Fruit fly (Drosophila melanogaster) whole organism, embryonic: ENCODE results near the gene CG7781.

Experiments
- Atf3 ChIP-seq: fragments of 200-800 bp; sonication (Bioruptor generic); optimal IDR thresholded peaks from 3 replicates; lab custom pipeline; 2016; ENCODE audit warnings: missing biosample characterization, missing genetic modification characterization
- Bdp1 ChIP-seq: fragments of 200-800 bp; sonication (Bioruptor generic); optimal IDR thresholded peaks from 3 replicates; lab custom pipeline; 2016; ENCODE audit warnings: missing biosample characterization, missing genetic modification characterization
- Blimp-1 ChIP-seq: fragments of 200-800 bp; sonication (Bioruptor generic); optimal IDR thresholded peaks from 3 replicates; lab custom pipeline; 2018; ENCODE audit warnings: missing biosample characterization, missing genetic modification characterization, mild to moderate bottlenecking, moderate library complexity, missing genetic modification reagents
- Bteb2 ChIP-seq: fragments of 200-800 bp; sonication (Bioruptor generic); optimal IDR thresholded peaks from 2 replicates; lab custom pipeline; 2016; ENCODE audit warnings: missing biosample characterization, missing genetic modification characterization
- CG10565 ChIP-seq: fragments of 200-800 bp; sonication (Bioruptor generic); optimal IDR thresholded peaks from 3 replicates; lab custom pipeline; 2016; ENCODE audit warnings: missing biosample characterization, mild to moderate bottlenecking, missing genetic modification characterization
- CG11456 ChIP-seq: fragments of 200-800 bp; sonication (Bioruptor generic); IDR thresholded peaks from 3 replicates; pipeline ENCODE4 v1.3.6; 2022; ENCODE audit warnings: missing biosample characterization, missing genetic modification characterization
- CG11504 ChIP-seq: fragments of 200-800 bp; sonication (Bioruptor generic); optimal IDR thresholded peaks from 3 replicates; lab custom pipeline; 2019; ENCODE audit warnings: missing biosample characterization, mild to moderate bottlenecking, missing genetic modification characterization, moderate library complexity
- CG12104 ChIP-seq: fragments of 200-800 bp; sonication (Bioruptor generic); optimal IDR thresholded peaks from 3 replicates; lab custom pipeline; 2016; ENCODE audit warnings: missing biosample characterization, missing genetic modification characterization
- CG12155 ChIP-seq: fragments of 200-800 bp; sonication (Bioruptor generic); optimal IDR thresholded peaks from 3 replicates; lab custom pipeline; 2016; ENCODE audit warnings: missing biosample characterization, missing genetic modification characterization
- CG14710 ChIP-seq: fragments of 200-800 bp; sonication (Bioruptor generic); optimal IDR thresholded peaks from 3 replicates; lab custom pipeline; 2019; ENCODE audit warnings: missing biosample characterization, mild to moderate bottlenecking, missing genetic modification characterization, moderate library complexity
- CG15073 ChIP-seq: fragments of 200-800 bp; sonication (Bioruptor generic); optimal IDR thresholded peaks from 2 replicates; lab custom pipeline; 2016; ENCODE audit warnings: missing biosample characterization, missing genetic modification characterization
- CG15696 ChIP-seq: fragments of 200-800 bp; sonication (Bioruptor generic); optimal IDR thresholded peaks from 2 replicates; lab custom pipeline; 2019; ENCODE audit warnings: missing biosample characterization, mild to moderate bottlenecking, missing genetic modification characterization, moderate library complexity
- CG17186 ChIP-seq: fragments of 200-800 bp; sonication (Bioruptor generic); optimal IDR thresholded peaks from 3 replicates; lab custom pipeline; 2017; ENCODE audit warnings: missing biosample characterization, missing genetic modification reagents, missing genetic modification characterization
- CG18599 ChIP-seq: fragments of 200-800 bp; sonication (Bioruptor generic); optimal IDR thresholded peaks from 3 replicates; lab custom pipeline; 2017; ENCODE audit warnings: missing biosample characterization, missing genetic modification characterization, mild to moderate bottlenecking, moderate library complexity, missing genetic modification reagents
- CG2116 ChIP-seq: fragments of 200-800 bp; sonication (Bioruptor generic); optimal IDR thresholded peaks from 3 replicates; lab custom pipeline; 2018; ENCODE audit warnings: missing biosample characterization, mild to moderate bottlenecking, missing genetic modification characterization
- CG31388 ChIP-seq: fragments of 200-800 bp; sonication (Bioruptor generic); optimal IDR thresholded peaks from 2 replicates; lab custom pipeline; 2016; ENCODE audit warnings: missing biosample characterization, missing genetic modification characterization
- CG3163 ChIP-seq: fragments of 200-800 bp; sonication (Bioruptor generic); optimal IDR thresholded peaks from 3 replicates; lab custom pipeline; 2016; ENCODE audit warnings: missing biosample characterization, missing genetic modification characterization
- CG43689 ChIP-seq: fragments of 200-800 bp; sonication (Bioruptor generic); IDR thresholded peaks from 2 replicates; pipeline ENCODE4 v1.3.6; 2022; ENCODE audit warnings: missing biosample characterization, missing genetic modification characterization
- CG4730 ChIP-seq: fragments of 200-800 bp; sonication (Bioruptor generic); IDR thresholded peaks from 2 replicates; pipeline ENCODE4 v1.3.6; 2022; ENCODE audit warnings: missing biosample characterization, missing genetic modification characterization
- CG6654 ChIP-seq: fragments of 200-800 bp; sonication (Bioruptor generic); optimal IDR thresholded peaks from 2 replicates; lab custom pipeline; 2017; ENCODE audit warnings: missing biosample characterization, mild to moderate bottlenecking, missing genetic modification characterization
- CG6791 ChIP-seq: fragments of 200-800 bp; sonication (Bioruptor generic); IDR thresholded peaks from 3 replicates; pipeline ENCODE4 v1.3.6; 2022; ENCODE audit warnings: missing biosample characterization, missing genetic modification characterization; ENCODE audit not compliant: partially characterized antibody
- CG7928 ChIP-seq: fragments of 200-800 bp; sonication (Bioruptor generic); optimal IDR thresholded peaks from 2 replicates; lab custom pipeline; 2017; ENCODE audit warnings: missing biosample characterization, mild to moderate bottlenecking, missing genetic modification characterization
- CG9876 ChIP-seq: fragments of 200-800 bp; sonication (Bioruptor generic); optimal IDR thresholded peaks from 2 replicates; lab custom pipeline; 2016; ENCODE audit warnings: missing biosample characterization, missing genetic modification characterization
- E2f2 ChIP-seq: fragments of 200-800 bp; sonication (Bioruptor generic); IDR thresholded peaks from 2 replicates; pipeline ENCODE4 v1.3.6; 2022; ENCODE audit warnings: missing biosample characterization, missing genetic modification characterization
- Fer3 ChIP-seq: fragments of 200-800 bp; sonication (Bioruptor generic); optimal IDR thresholded peaks from 2 replicates; lab custom pipeline; 2018; ENCODE audit warnings: missing biosample characterization, mild to moderate bottlenecking, missing genetic modification characterization, moderate library complexity
- Lpt ChIP-seq: fragments of >200 bp; optimal IDR thresholded peaks from 2 replicates; lab custom pipeline; 2018; ENCODE audit warnings: missing biosample characterization, missing genetic modification characterization
- Meics ChIP-seq: fragments of 200-800 bp; sonication (Bioruptor generic); optimal IDR thresholded peaks from 2 replicates; lab custom pipeline; 2017; ENCODE audit warnings: missing biosample characterization, mild to moderate bottlenecking, missing genetic modification characterization
- Myb ChIP-seq: fragments of 200-800 bp; sonication (Bioruptor generic); optimal IDR thresholded peaks from 2 replicates; lab custom pipeline; 2016; ENCODE audit warnings: missing biosample characterization, missing genetic modification characterization
- Pdp1 ChIP-seq, 2 experiments: fragments of 200-800 bp; sonication (Bioruptor generic); optimal IDR thresholded peaks; 3 replicates each; lab custom pipeline; 2016; ENCODE audit warnings: missing biosample characterization in 2 of 2, missing genetic modification characterization in 2 of 2, mild to moderate bottlenecking in 1 of 2, moderate library complexity in 1 of 2
- Rfx ChIP-seq: fragments of 200-800 bp; sonication (Bioruptor generic); IDR thresholded peaks from 2 replicates; pipeline ENCODE4 v1.3.6; 2022; ENCODE audit warnings: missing biosample characterization, missing genetic modification characterization
- Rx ChIP-seq: fragments of 200-800 bp; sonication (Bioruptor generic); IDR thresholded peaks from 2 replicates; pipeline ENCODE4 v1.3.6; 2022; ENCODE audit warnings: missing biosample characterization, missing genetic modification characterization
- Side ChIP-seq: fragments of 200-800 bp; sonication (Bioruptor generic); optimal IDR thresholded peaks from 2 replicates; lab custom pipeline; 2016; ENCODE audit warnings: missing biosample characterization, missing genetic modification characterization
- Sin3A ChIP-seq: fragments of >200 bp; optimal IDR thresholded peaks from 2 replicates; lab custom pipeline; 2018
- Xbp1 ChIP-seq: fragments of 200-800 bp; sonication (Bioruptor generic); optimal IDR thresholded peaks from 3 replicates; lab custom pipeline; 2016; ENCODE audit warnings: missing biosample characterization, mild to moderate bottlenecking, missing genetic modification characterization
- br ChIP-seq: fragments of >200 bp; optimal IDR thresholded peaks from 2 replicates; lab custom pipeline; 2017
- bsh ChIP-seq, 2 experiments: fragments of 200-800 bp; sonication (Bioruptor generic); optimal IDR thresholded peaks; 2 replicates each; lab custom pipeline; 2017 to 2018; ENCODE audit warnings: mild to moderate bottlenecking in 2 of 2, missing biosample characterization in 2 of 2, missing genetic modification characterization in 2 of 2, moderate library complexity in 1 of 2
- chinmo ChIP-seq: fragments of 200-800 bp; sonication (Bioruptor generic); IDR thresholded peaks from 4 replicates; pipeline ENCODE4 v1.3.6; 2022; ENCODE audit warnings: missing biosample characterization, missing genetic modification characterization; ENCODE audit not compliant: partially characterized antibody
- dati ChIP-seq: fragments of 200-800 bp; sonication (Bioruptor generic); IDR thresholded peaks from 2 replicates; pipeline ENCODE4 v1.3.6; 2022; ENCODE audit warnings: missing biosample characterization, missing genetic modification characterization
- dimm ChIP-seq: fragments of 200-800 bp; sonication (Bioruptor generic); IDR thresholded peaks from 2 replicates; pipeline ENCODE4 v1.3.6; 2022; ENCODE audit warnings: missing biosample characterization, missing genetic modification characterization
- fd64A ChIP-seq: fragments of 200-800 bp; sonication (Bioruptor generic); optimal IDR thresholded peaks from 3 replicates; lab custom pipeline; 2018; ENCODE audit warnings: missing biosample characterization, mild to moderate bottlenecking, missing genetic modification characterization
- gce ChIP-seq: fragments of 200-800 bp; sonication (Bioruptor generic); IDR thresholded peaks from 3 replicates; pipeline ENCODE4 v1.3.6; 2022; ENCODE audit warnings: missing biosample characterization, missing genetic modification characterization
- gro ChIP-seq: fragments of 200-800 bp; sonication (Bioruptor generic); optimal IDR thresholded peaks from 2 replicates; lab custom pipeline; 2016; ENCODE audit warnings: missing biosample characterization, missing genetic modification characterization
- lbe ChIP-seq: fragments of 200-800 bp; sonication (Bioruptor generic); optimal IDR thresholded peaks from 2 replicates; lab custom pipeline; 2016; ENCODE audit warnings: missing biosample characterization, mild to moderate bottlenecking, missing genetic modification characterization
- lilli ChIP-seq: fragments of 200-800 bp; sonication (Bioruptor generic); optimal IDR thresholded peaks from 3 replicates; lab custom pipeline; 2016; ENCODE audit warnings: missing biosample characterization, missing genetic modification characterization
- psq ChIP-seq: fragments of 200-800 bp; sonication (Bioruptor generic); optimal IDR thresholded peaks from 2 replicates; lab custom pipeline; 2017; ENCODE audit warnings: missing biosample characterization, missing genetic modification characterization
- ranshi ChIP-seq: fragments of 200-800 bp; sonication (Bioruptor generic); IDR thresholded peaks from 2 replicates; pipeline ENCODE4 v1.3.6; 2022; ENCODE audit warnings: missing biosample characterization, missing genetic modification characterization
- tup ChIP-seq: fragments of 200-800 bp; sonication (Bioruptor generic); optimal IDR thresholded peaks from 2 replicates; lab custom pipeline; 2016; ENCODE audit warnings: missing biosample characterization, mild to moderate bottlenecking, missing genetic modification characterization, moderate library complexity
- tx ChIP-seq: fragments of 200-800 bp; sonication (Bioruptor generic); optimal IDR thresholded peaks from 2 replicates; lab custom pipeline; 2016; ENCODE audit warnings: missing biosample characterization, missing genetic modification characterization
- unpg ChIP-seq: fragments of 200-800 bp; sonication (Bioruptor generic); optimal IDR thresholded peaks from 3 replicates; lab custom pipeline; 2018; ENCODE audit warnings: missing biosample characterization, mild to moderate bottlenecking, missing genetic modification characterization, moderate library complexity

Gene CG7781

dm6 chr2L:8370364-8371326 is 45.4 kb upstream of the CG7781 start, which contains the start of gene CG17292 (continued):
- TF ChIP-seq CG6654 (GFP tag; lab: Kevin White, UChicago) (no peak), Sin3A (no peak), lilli (GFP tag; lab: Kevin White, UChicago) (peak; percentile 47), CG11456 (peak; percentile 75; the same call in 2 of the 3 replicates), CG7928 (peak; percentile 28), Bteb2 (GFP tag; lab: Kevin White, UChicago) (no peak), Lpt (GFP tag; lab: Kevin White, UChicago) (no peak), CG9876 (GFP tag; lab: Kevin White, UChicago) (no peak), gce (GFP tag; lab: Robert Waterston, UW) (peak; percentile 75; the same call in 1 of the 3 replicates), Xbp1 (GFP tag; lab: Kevin White, UChicago) (peak; percentile 12), br (no peak), CG11504 (tag; lab: Kevin White, UChicago) (peak; percentile 25), CG12155 (GFP tag; lab: Kevin White, UChicago) (peak; percentile 99), psq (no peak), CG17186 (GFP tag; lab: Kevin White, UChicago) (peak; percentile 11), CG2116 (GFP tag; lab: Kevin White, UChicago) (peak; percentile 58), gro (GFP tag; lab: Kevin White, UChicago) (peak; percentile 71), Rx (peak; percentile 35; the same call in 1 of the 2 replicates), CG31388 (no peak), CG4730 (GFP tag; lab: Robert Waterston, UW) (no peak), Bdp1 (GFP tag; lab: Kevin White, UChicago) (no peak), dati (GFP tag; lab: Robert Waterston, UW) (0 out of 2 replicates have a peak, but pooled peaks have one; percentile 9), CG12104 (GFP tag; lab: Kevin White, UChicago) (no peak), Myb (GFP tag; lab: Kevin White, UChicago) (peak; percentile 46), Side (GFP tag; lab: Kevin White, UChicago) (peak; percentile 43), Fer3 (tag; lab: Kevin White, UChicago) (peak; percentile 30), CG14710 (tag; lab: Kevin White, UChicago) (peak; percentile 14), Pdp1 (GFP tag; optimal IDR thresholded peaks at IDR 0.05; lab: Kevin White, UChicago) (peak in 1 of 2 experiments; percentile 56), dimm (no peak), CG15073 (GFP tag; lab: Kevin White, UChicago) (no peak), CG15696 (no peak), fd64A (no peak), E2f2 (peak; percentile 66), unpg (peak; percentile 38), CG10565 (GFP tag; lab: Kevin White, UChicago) (no peak), Atf3 (no peak), CG18599 (GFP tag; lab: Kevin White, UChicago) (peak; percentile 56), Meics (GFP tag; lab: Kevin White, UChicago) (peak; percentile 67), CG6791 (GFP tag; lab: Robert Waterston, UW) (peak; percentile 90), lbe (no peak), CG43689 (GFP tag; lab: Robert Waterston, UW) (no peak), chinmo (peak; percentile 93), Rfx (GFP tag; lab: Robert Waterston, UW) (peak; percentile 82), tx (GFP tag; lab: Kevin White, UChicago) (no peak), ranshi (GFP tag; lab: Robert Waterston, UW) (peak; percentile 58; the same call in 1 of the 2 replicates), CG3163 (peak; percentile 15), bsh (GFP tag; optimal IDR thresholded peaks at IDR 0.05; lab: Kevin White, UChicago) (peak in 1 of 2 experiments; percentile 23), tup (GFP tag; lab: Kevin White, UChicago) (no peak), Blimp-1 (peak; percentile 32)
